Worm (Caenorhabditis elegans) whole organism, late embryonic: ENCODE measurements around the gene F25E2.2.

Experiments
- F13H6.1 ChIP-seq: sonication (generic microtip); optimal IDR thresholded peaks from 2 replicates; lab custom pipeline; 2016; ENCODE audit warnings: missing genetic modification characterization, missing compliant biosample characterization
- K09A11.1 ChIP-seq: sonication (generic microtip); optimal IDR thresholded peaks from 2 replicates; lab custom pipeline; 2017; ENCODE audit warnings: antibody characterized with exemption, mild to moderate bottlenecking, missing genetic modification characterization, missing compliant biosample characterization; ENCODE audit not compliant: insufficient read depth
- ama-1 ChIP-seq: fragments of 150-350 bp; optimal IDR thresholded peaks from 2 replicates; lab custom pipeline; 2014
- ceh-34 ChIP-seq: sonication (generic microtip); optimal IDR thresholded peaks from 2 replicates; lab custom pipeline; 2016; ENCODE audit warnings: mild to moderate bottlenecking, missing genetic modification characterization, missing compliant biosample characterization
- dmd-4 ChIP-seq: sonication (generic microtip); optimal IDR thresholded peaks from 2 replicates; lab custom pipeline; 2016; ENCODE audit warnings: borderline replicate concordance, missing genetic modification characterization, missing compliant biosample characterization
- nhr-11 ChIP-seq: fragments of 150-350 bp; optimal IDR thresholded peaks from 2 replicates; lab custom pipeline; 2014; ENCODE audit warnings: missing biosample characterization, missing genetic modification characterization
- npax-4 ChIP-seq: sonication (generic microtip); optimal IDR thresholded peaks from 2 replicates; lab custom pipeline; 2016; ENCODE audit warnings: missing genetic modification characterization, missing compliant biosample characterization
- pag-3 ChIP-seq: sonication (generic microtip); optimal IDR thresholded peaks from 2 replicates; lab custom pipeline; 2016; ENCODE audit warnings: missing compliant biosample characterization, missing genetic modification characterization, borderline replicate concordance
- pax-1 ChIP-seq: fragments of 150-350 bp; optimal IDR thresholded peaks from 2 replicates; lab custom pipeline; 2014; ENCODE audit warnings: missing biosample characterization, missing genetic modification characterization
- pha-4 ChIP-seq: fragments of 150-350 bp; optimal IDR thresholded peaks from 2 replicates; lab custom pipeline; 2018; ENCODE audit warnings: missing biosample characterization, missing genetic modification reagents, missing genetic modification characterization
- syd-9 ChIP-seq: sonication (generic microtip); optimal IDR thresholded peaks from 2 replicates; lab custom pipeline; 2016; ENCODE audit warnings: mild to moderate bottlenecking, missing genetic modification characterization, moderate library complexity, missing compliant biosample characterization
- tbx-2 ChIP-seq: sonication (generic microtip); optimal IDR thresholded peaks from 2 replicates; lab custom pipeline; 2016; ENCODE audit warnings: missing genetic modification characterization, missing compliant biosample characterization
- unc-42 ChIP-seq: sonication (generic microtip); optimal IDR thresholded peaks from 2 replicates; lab custom pipeline; 2016; ENCODE audit warnings: missing genotype, missing genetic modification characterization, missing compliant biosample characterization

ce11 chrX:853604-854003 is 43.0 kb upstream of the F25E2.2 start:
- TF ChIP-seq tbx-2 (tag; lab: Kevin White, UChicago): no peak
- TF ChIP-seq pag-3: no peak
- TF ChIP-seq F13H6.1 (tag; lab: Kevin White, UChicago): no peak
- TF ChIP-seq ceh-34 (tag; lab: Kevin White, UChicago): no peak
- no peak for TF ChIP-seq ama-1 (lab: Kevin White, UChicago)
- no peak for TF ChIP-seq pha-4
- TF ChIP-seq dmd-4: no peak
- no peak for TF ChIP-seq pax-1
- no peak for TF ChIP-seq npax-4 (tag; lab: Kevin White, UChicago)
- no peak for TF ChIP-seq K09A11.1
- TF ChIP-seq unc-42 (tag; lab: Kevin White, UChicago): no peak
- no peak for TF ChIP-seq nhr-11 (tag; lab: Kevin White, UChicago)
- TF ChIP-seq syd-9 (tag; lab: Kevin White, UChicago): no peak
